Fruit fly (Drosophila melanogaster) whole organism, wandering third instar larva: ENCODE results near the gene phol.

ENCODE experiments used
- Abd-B ChIP-seq: fragments of >200 bp; optimal IDR thresholded peaks from 2 replicates; lab custom pipeline; 2017; ENCODE audit warnings: missing biosample characterization, missing genetic modification characterization
- CG32264 ChIP-seq: fragments of 200-800 bp; sonication (Bioruptor generic); optimal IDR thresholded peaks from 2 replicates; lab custom pipeline; 2016; ENCODE audit warnings: missing biosample characterization, missing genetic modification characterization
- CG9705 ChIP-seq: fragments of 200-800 bp; sonication (Bioruptor generic); optimal IDR thresholded peaks from 2 replicates; lab custom pipeline; 2018; ENCODE audit warnings: missing biosample characterization, mild to moderate bottlenecking, missing genetic modification characterization
- CrebA ChIP-seq: fragments of 200-800 bp; sonication (Bioruptor generic); optimal IDR thresholded peaks from 2 replicates; lab custom pipeline; 2016; ENCODE audit warnings: missing biosample characterization, mild to moderate bottlenecking, missing genetic modification characterization, borderline replicate concordance
- Dfd ChIP-seq: fragments of >200 bp; optimal IDR thresholded peaks from 2 replicates; lab custom pipeline; 2017; ENCODE audit warnings: missing biosample characterization, missing genetic modification characterization
- Dif ChIP-seq: fragments of 200-275, 200-300 bp; sonication (Bioruptor generic); optimal IDR thresholded peaks from 2 replicates; lab custom pipeline; 2018; ENCODE audit warnings: missing biosample characterization, missing genetic modification characterization; ENCODE audit not compliant: partially characterized antibody
- GATAd ChIP-seq: sonication (Bioruptor generic); optimal IDR thresholded peaks from 2 replicates; lab custom pipeline; 2016; ENCODE audit warnings: missing biosample characterization, missing genetic modification characterization
- HLH106 ChIP-seq: fragments of 200-800 bp; optimal IDR thresholded peaks from 3 replicates; lab custom pipeline; 2019; ENCODE audit warnings: missing biosample characterization, mild to moderate bottlenecking, missing genetic modification characterization, moderate library complexity
- Hnf4 ChIP-seq: fragments of 200-800 bp; sonication (Bioruptor generic); optimal IDR thresholded peaks from 2 replicates; lab custom pipeline; 2016; ENCODE audit warnings: missing biosample characterization, mild to moderate bottlenecking, missing genetic modification characterization
- Hr78 ChIP-seq: fragments of >200 bp; optimal IDR thresholded peaks from 2 replicates; lab custom pipeline; 2017; ENCODE audit warnings: missing biosample characterization, missing genetic modification characterization
- Hr83 ChIP-seq: fragments of 200-300 bp; sonication (Bioruptor generic); optimal IDR thresholded peaks from 2 replicates; lab custom pipeline; 2016; ENCODE audit warnings: missing biosample characterization, mild to moderate bottlenecking, missing genetic modification characterization, moderate library complexity; ENCODE audit not compliant: poor library complexity, severe bottlenecking
- Jra ChIP-seq: sonication (Bioruptor generic); optimal IDR thresholded peaks from 2 replicates; lab custom pipeline; 2016; ENCODE audit warnings: missing biosample characterization, missing genetic modification characterization
- Mio ChIP-seq: sonication (Bioruptor generic); optimal IDR thresholded peaks from 2 replicates; lab custom pipeline; 2016; ENCODE audit warnings: missing biosample characterization, missing genetic modification characterization
- Myc ChIP-seq: fragments of >200 bp; optimal IDR thresholded peaks from 2 replicates; lab custom pipeline; 2017
- N ChIP-seq: fragments of >200 bp; optimal IDR thresholded peaks from 2 replicates; lab custom pipeline; 2018; ENCODE audit warnings: missing biosample characterization, missing external identifiers, missing genetic modification characterization
- OdsH ChIP-seq: fragments of 200-800 bp; sonication (Bioruptor generic); optimal IDR thresholded peaks from 2 replicates; lab custom pipeline; 2016; ENCODE audit warnings: missing biosample characterization, mild to moderate bottlenecking, missing genetic modification characterization
- Rel ChIP-seq, 2 experiments: fragments of 200-800 bp; sonication (Bioruptor generic) in 1 of 2; optimal IDR thresholded peaks; 2 replicates in 1 of 2; 3 replicates in 1 of 2; lab custom pipeline; 2016 to 2019; ENCODE audit warnings: mild to moderate bottlenecking in 2 of 2, missing biosample characterization in 2 of 2, missing genetic modification characterization in 2 of 2, moderate library complexity in 1 of 2
- Sp1 ChIP-seq: fragments of 200-800 bp; sonication (Bioruptor generic); optimal IDR thresholded peaks from 3 replicates; lab custom pipeline; 2019; ENCODE audit warnings: missing biosample characterization, mild to moderate bottlenecking, missing genetic modification characterization, moderate library complexity
- Vsx2 ChIP-seq: fragments of 200-300, 225-300 bp; sonication (Bioruptor generic); optimal IDR thresholded peaks from 2 replicates; lab custom pipeline; 2018; ENCODE audit warnings: missing biosample characterization, missing genetic modification characterization; ENCODE audit not compliant: partially characterized antibody
- br ChIP-seq: fragments of 200-800 bp; sonication (Bioruptor generic); optimal IDR thresholded peaks from 2 replicates; lab custom pipeline; 2016; ENCODE audit warnings: missing biosample characterization, missing genetic modification characterization
- brk ChIP-seq: fragments of 200-800 bp; sonication (Bioruptor generic); optimal IDR thresholded peaks from 2 replicates; lab custom pipeline; 2016; ENCODE audit warnings: missing biosample characterization, mild to moderate bottlenecking, missing genetic modification characterization
- dl ChIP-seq, 2 experiments: fragments of 175-275, 200-275 bp in 1 of 2; fragments of 200-275 bp in 1 of 2; sonication (Bioruptor generic); optimal IDR thresholded peaks; lab custom pipeline; 2018; ENCODE audit warnings: mild to moderate bottlenecking in 2 of 2, missing biosample characterization in 2 of 2, missing genetic modification characterization in 2 of 2, moderate library complexity in 2 of 2; ENCODE audit not compliant: partially characterized antibody in 2 of 2, insufficient read depth in 1 of 2
- dmrt93B ChIP-seq: fragments of 200-800 bp; sonication (Bioruptor generic); optimal IDR thresholded peaks from 2 replicates; lab custom pipeline; 2018; ENCODE audit warnings: missing biosample characterization, mild to moderate bottlenecking, missing genetic modification characterization
- dsf ChIP-seq: sonication (Bioruptor generic); optimal IDR thresholded peaks from 2 replicates; lab custom pipeline; 2016; ENCODE audit warnings: missing biosample characterization, missing genetic modification characterization, borderline replicate concordance
- ey ChIP-seq: fragments of 200-800 bp; sonication (Bioruptor generic); optimal IDR thresholded peaks from 2 replicates; lab custom pipeline; 2016; ENCODE audit warnings: missing biosample characterization, missing genetic modification characterization
- foxo ChIP-seq, 2 experiments: fragments of 200-800 bp; sonication (Bioruptor generic); optimal IDR thresholded peaks; 2 replicates in 1 of 2; 3 replicates in 1 of 2; lab custom pipeline; 2016 to 2017; ENCODE audit warnings: missing biosample characterization in 2 of 2, missing genetic modification characterization in 2 of 2
- fru ChIP-seq: fragments of 200-800 bp; sonication (Bioruptor generic); optimal IDR thresholded peaks from 3 replicates; lab custom pipeline; 2016; ENCODE audit warnings: missing biosample characterization, mild to moderate bottlenecking, missing genetic modification characterization
- h ChIP-seq: fragments of 200-800 bp; sonication (Bioruptor generic); optimal IDR thresholded peaks from 3 replicates; lab custom pipeline; 2016; ENCODE audit warnings: missing biosample characterization, mild to moderate bottlenecking, missing genetic modification characterization
- jim ChIP-seq: fragments of 175-275, 200-325 bp; sonication (Bioruptor generic); optimal IDR thresholded peaks from 2 replicates; lab custom pipeline; 2016; ENCODE audit warnings: missing biosample characterization, mild to moderate bottlenecking, missing genetic modification characterization
- lola ChIP-seq: fragments of >200 bp; optimal IDR thresholded peaks from 2 replicates; lab custom pipeline; 2017; ENCODE audit warnings: missing biosample characterization, missing genetic modification characterization
- pan ChIP-seq: fragments of >200 bp; optimal IDR thresholded peaks from 2 replicates; lab custom pipeline; 2017
- psq ChIP-seq: fragments of 200-800 bp; sonication (Bioruptor generic); optimal IDR thresholded peaks from 3 replicates; lab custom pipeline; 2017; ENCODE audit warnings: missing biosample characterization, mild to moderate bottlenecking, missing genetic modification characterization, moderate library complexity
- rgr ChIP-seq: fragments of 200-800 bp; sonication (Bioruptor generic); optimal IDR thresholded peaks from 3 replicates; lab custom pipeline; 2016; ENCODE audit warnings: missing biosample characterization, mild to moderate bottlenecking, missing genetic modification characterization
- sage ChIP-seq: fragments of 200-800 bp; sonication (Bioruptor generic); optimal IDR thresholded peaks from 2 replicates; lab custom pipeline; 2016; ENCODE audit warnings: missing biosample characterization, mild to moderate bottlenecking, missing genetic modification characterization
- sv ChIP-seq: fragments of 200-800 bp; sonication (Bioruptor generic); optimal IDR thresholded peaks from 3 replicates; lab custom pipeline; 2016; ENCODE audit warnings: missing biosample characterization, missing genetic modification characterization
- tai ChIP-seq: sonication (Bioruptor generic); optimal IDR thresholded peaks from 2 replicates; lab custom pipeline; 2016; ENCODE audit warnings: missing biosample characterization, missing genetic modification characterization
- usp ChIP-seq: fragments of >200 bp; optimal IDR thresholded peaks from 2 replicates; lab custom pipeline; 2017; ENCODE audit warnings: missing biosample characterization, missing genetic modification characterization
- woc ChIP-seq: sonication (Bioruptor generic); optimal IDR thresholded peaks from 2 replicates; lab custom pipeline; 2016; ENCODE audit warnings: missing biosample characterization, mild to moderate bottlenecking, missing genetic modification characterization

phol gene

DNA sequence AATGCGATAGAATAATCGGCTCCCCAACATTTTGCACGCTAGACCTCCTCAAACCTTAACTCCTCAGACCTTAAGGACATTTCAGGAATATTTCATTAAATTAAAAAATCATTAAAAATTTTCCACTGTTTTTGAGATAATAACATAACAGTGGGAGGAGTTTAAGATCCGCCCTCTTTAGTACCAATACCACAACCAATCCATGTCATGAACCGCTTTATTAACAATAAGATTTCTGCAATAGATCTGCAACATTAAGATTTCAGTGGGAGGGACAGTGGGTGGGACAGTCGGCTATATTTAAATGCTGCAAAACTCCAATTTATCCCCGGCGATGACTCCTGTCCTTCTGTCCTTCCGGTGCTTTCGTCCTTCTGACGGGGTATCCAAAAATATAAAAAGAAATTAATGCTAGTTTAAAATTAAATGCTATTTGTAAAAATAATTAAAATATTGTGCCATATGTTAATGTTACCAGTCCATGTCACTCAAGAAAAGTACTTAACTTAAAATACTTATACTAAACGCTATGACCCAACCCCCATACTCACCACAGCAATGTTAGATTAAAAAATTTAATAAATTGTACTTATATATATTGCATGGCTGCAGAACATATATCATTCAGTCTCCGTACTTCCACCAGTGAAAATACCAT, 13.3 kb downstream of the phol start, which contains the start of gene Srg3:
Gene Srg3, plus strand, starts transcription at position 608 of the 658 bp plus-strand sequence.
- TF ChIP-seq Dif (GFP tag; lab: Kevin White, UChicago) = no peak
- no peak for TF ChIP-seq HLH106 (tag; lab: Kevin White, UChicago)
- TF ChIP-seq h = no peak
- no peak for TF ChIP-seq CG9705
- TF ChIP-seq Hnf4 (GFP tag; lab: Kevin White, UChicago) = no peak
- TF ChIP-seq foxo (GFP tag; optimal IDR thresholded peaks at IDR 0.05; lab: Kevin White, UChicago) = no peak
- no peak for TF ChIP-seq Sp1
- no peak for TF ChIP-seq dmrt93B
- TF ChIP-seq jim (GFP tag; lab: Kevin White, UChicago) = no peak
- no peak for TF ChIP-seq rgr (GFP tag; lab: Kevin White, UChicago)
- no peak for TF ChIP-seq sage (GFP tag; lab: Kevin White, UChicago)
- no peak for TF ChIP-seq usp (GFP tag; lab: Kevin White, UChicago)
- TF ChIP-seq N (GFP tag; lab: Kevin White, UChicago) = no peak
- TF ChIP-seq psq = no peak
- TF ChIP-seq Vsx2 (GFP tag; lab: Kevin White, UChicago) = no peak
- TF ChIP-seq ey = no peak
- no peak for TF ChIP-seq pan (lab: Kevin White, UChicago)
- no peak for TF ChIP-seq CG32264 (GFP tag; lab: Kevin White, UChicago)
- no peak for TF ChIP-seq br (GFP tag; lab: Kevin White, UChicago)
- no peak for TF ChIP-seq Jra (GFP tag; lab: Kevin White, UChicago)

DNA sequence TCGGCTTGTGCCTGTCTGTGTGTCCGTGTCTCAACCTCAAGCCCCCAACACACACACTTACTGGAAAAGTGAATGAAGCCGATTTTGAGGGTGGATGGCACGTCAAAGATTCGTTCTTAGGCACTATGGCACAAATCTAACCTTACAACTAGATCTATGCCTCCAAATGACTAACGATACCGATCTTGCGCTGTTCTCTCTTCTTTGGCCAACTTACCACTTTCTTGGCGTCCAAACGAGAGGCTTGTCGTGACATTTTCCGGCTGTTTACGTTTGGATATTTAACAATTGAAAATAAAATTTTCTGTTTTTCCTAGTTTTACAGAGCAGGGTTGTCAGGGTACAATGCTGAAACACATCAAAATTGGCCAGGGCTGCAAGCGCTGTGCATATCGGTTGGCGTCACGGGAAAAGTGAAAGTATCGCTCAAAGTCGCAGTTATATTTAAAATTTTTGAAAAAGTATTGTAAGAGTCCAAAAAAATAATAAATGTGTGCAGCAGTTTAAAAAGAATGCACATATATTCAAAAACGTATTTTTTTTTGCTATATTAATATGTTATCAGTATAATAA, 14.1 kb downstream of the phol start, which contains the start of the genes Bet3 and Nf-YA:
Gene Bet3, minus strand, starts transcription at position 361 of the 573 bp plus-strand sequence.
Gene Nf-YA, minus strand, starts transcription at position 361 of the 573 bp plus-strand sequence.
- TF ChIP-seq Jra (GFP tag; lab: Kevin White, UChicago) (peak; percentile 64), br (GFP tag; lab: Kevin White, UChicago) (no peak), Dif (GFP tag; lab: Kevin White, UChicago) (no peak), dsf (GFP tag; lab: Kevin White, UChicago) (peak; percentile 3), CG32264 (GFP tag; lab: Kevin White, UChicago) (no peak), CrebA (GFP tag; lab: Kevin White, UChicago) (no peak), jim (GFP tag; lab: Kevin White, UChicago) (no peak), Hr83 (GFP tag; lab: Kevin White, UChicago) (peak; percentile 80), Hnf4 (GFP tag; lab: Kevin White, UChicago) (peak; percentile 34), GATAd (GFP tag; lab: Kevin White, UChicago) (no peak), dl (GFP tag; optimal IDR thresholded peaks at IDR 0.05; lab: Kevin White, UChicago; ENCODE audit: insufficient read depth in 1 of 2, partially characterized antibody in 2 of 2) (no peak), h (peak; percentile 9), rgr (GFP tag; lab: Kevin White, UChicago) (peak; percentile 58), usp (GFP tag; lab: Kevin White, UChicago) (no peak), pan (lab: Kevin White, UChicago) (no peak), foxo (GFP tag; optimal IDR thresholded peaks at IDR 0.05; lab: Kevin White, UChicago) (peak in 1 of 2 experiments; percentile 56), Mio (no peak), Sp1 (peak; percentile 36), tai (GFP tag; lab: Kevin White, UChicago) (no peak), ey (no peak), psq (no peak), dmrt93B (no peak), sage (GFP tag; lab: Kevin White, UChicago) (no peak), sv (GFP tag; lab: Kevin White, UChicago) (no peak), Hr78 (GFP tag; lab: Kevin White, UChicago) (no peak), woc (GFP tag; lab: Kevin White, UChicago) (peak; percentile 41), Dfd (no peak), Vsx2 (GFP tag; lab: Kevin White, UChicago) (no peak), OdsH (GFP tag; lab: Kevin White, UChicago) (no peak), Myc (no peak), Abd-B (GFP tag; lab: Kevin White, UChicago) (no peak), CG9705 (no peak), fru (GFP tag; lab: Kevin White, UChicago) (no peak), brk (no peak), HLH106 (tag; lab: Kevin White, UChicago) (peak; percentile 39), N (GFP tag; lab: Kevin White, UChicago) (no peak), lola (GFP tag; lab: Kevin White, UChicago) (no peak), Rel (GFP tag; optimal IDR thresholded peaks at IDR 0.05; lab: Kevin White, UChicago) (no peak), Rel (tag; optimal IDR thresholded peaks at IDR 0.05; lab: Kevin White, UChicago) (peak; percentile 52)
